Worm (Caenorhabditis elegans) whole organism, L3 larva: Measurements from ENCODE around the gene mbk-1.

Experiments
- R02D3.7 ChIP-seq: fragments of 150-350 bp; optimal IDR thresholded peaks from 2 replicates; lab custom pipeline; 2014; ENCODE audit warnings: missing biosample characterization, missing genetic modification characterization
- ZK546.5 ChIP-seq: sonication (generic microtip); optimal IDR thresholded peaks from 2 replicates; lab custom pipeline; 2017; ENCODE audit warnings: missing biosample characterization, missing genetic modification characterization
- aly-2 ChIP-seq: fragments of 150-350 bp; optimal IDR thresholded peaks from 2 replicates; lab custom pipeline; 2014; ENCODE audit warnings: missing biosample characterization, missing genetic modification characterization
- ama-1 ChIP-seq: fragments of 150-350 bp; optimal IDR thresholded peaks from 2 replicates; lab custom pipeline; 2018
- ceh-16 ChIP-seq: sonication (generic microtip); optimal IDR thresholded peaks from 2 replicates; lab custom pipeline; 2017; ENCODE audit warnings: missing biosample characterization, missing genetic modification characterization
- ceh-28 ChIP-seq: fragments of 150-350 bp; optimal IDR thresholded peaks from 2 replicates; lab custom pipeline; 2014; ENCODE audit warnings: missing biosample characterization, missing genetic modification reagents, missing genetic modification characterization
- ceh-82 ChIP-seq: fragments of 150-350 bp; optimal IDR thresholded peaks from 2 replicates; lab custom pipeline; 2014; ENCODE audit warnings: missing biosample characterization, missing genetic modification characterization
- egl-27 ChIP-seq: sonication (generic microtip); optimal IDR thresholded peaks from 4 replicates; lab custom pipeline; 2017; ENCODE audit warnings: missing biosample characterization, missing genetic modification reagents, missing genetic modification characterization
- egl-5 ChIP-seq: fragments of 150-350 bp; optimal IDR thresholded peaks from 2 replicates; lab custom pipeline; 2017; ENCODE audit warnings: missing biosample characterization, missing genetic modification reagents, missing genetic modification characterization, inconsistent platforms
- elt-1 ChIP-seq: fragments of 150-350 bp; optimal IDR thresholded peaks from 2 replicates; lab custom pipeline; 2014; ENCODE audit warnings: missing biosample characterization, missing genetic modification characterization
- elt-2 ChIP-seq: sonication (generic microtip); optimal IDR thresholded peaks from 2 replicates; lab custom pipeline; 2016; ENCODE audit warnings: missing genetic modification reagents, mild to moderate bottlenecking, missing genetic modification characterization, missing compliant biosample characterization
- elt-3 ChIP-seq, 3 experiments: fragments of 150-350 bp in 1 of 3; sonication (generic microtip) in 2 of 3; optimal IDR thresholded peaks; 2 replicates in 2 of 3; 4 replicates in 1 of 3; lab custom pipeline; 2014 to 2017; ENCODE audit warnings: missing biosample characterization in 3 of 3, missing genetic modification characterization in 3 of 3
- eor-1 ChIP-seq, 2 experiments: fragments of 150-350 bp; optimal IDR thresholded peaks; 2 replicates each; lab custom pipeline; 2014 to 2018; ENCODE audit warnings: missing biosample characterization in 2 of 2, missing genetic modification characterization in 2 of 2
- fkh-2 ChIP-seq: fragments of 150-350 bp; optimal IDR thresholded peaks from 2 replicates; lab custom pipeline; 2014; ENCODE audit warnings: missing biosample characterization, missing genetic modification reagents, missing genetic modification characterization
- fos-1 ChIP-seq: fragments of 150-350 bp; optimal IDR thresholded peaks from 2 replicates; lab custom pipeline; 2014; ENCODE audit warnings: missing biosample characterization, missing genetic modification characterization
- hmg-11 ChIP-seq: sonication (generic microtip); optimal IDR thresholded peaks from 2 replicates; lab custom pipeline; 2016; ENCODE audit warnings: missing genetic modification characterization, missing compliant biosample characterization
- jun-1 ChIP-seq: fragments of 150-350 bp; optimal IDR thresholded peaks from 2 replicates; lab custom pipeline; 2014; ENCODE audit warnings: missing biosample characterization, missing genetic modification reagents, missing genetic modification characterization
- lin-15B ChIP-seq: fragments of 150-350 bp; optimal IDR thresholded peaks from 2 replicates; lab custom pipeline; 2014; ENCODE audit warnings: missing biosample characterization, missing genetic modification characterization
- lin-39 ChIP-seq: fragments of 150-350 bp; optimal IDR thresholded peaks from 2 replicates; lab custom pipeline; 2018; ENCODE audit warnings: missing biosample characterization, missing genetic modification reagents, missing genetic modification characterization
- lsy-12 ChIP-seq: sonication (generic microtip); optimal IDR thresholded peaks from 2 replicates; lab custom pipeline; 2016; ENCODE audit warnings: mild to moderate bottlenecking, missing genetic modification characterization, missing compliant biosample characterization
- mdl-1 ChIP-seq: fragments of 150-350 bp; optimal IDR thresholded peaks from 2 replicates; lab custom pipeline; 2014; ENCODE audit warnings: missing biosample characterization, missing genetic modification characterization
- mml-1 ChIP-seq: fragments of 150-350 bp; sonication (generic microtip); optimal IDR thresholded peaks from 3 replicates; lab custom pipeline; 2014; ENCODE audit warnings: missing biosample characterization, missing genetic modification characterization
- nfya-1 ChIP-seq: sonication (generic microtip); optimal IDR thresholded peaks from 2 replicates; lab custom pipeline; 2017; ENCODE audit warnings: missing genetic modification characterization, mild to moderate bottlenecking, missing compliant biosample characterization, antibody characterized with exemption, moderate library complexity; ENCODE audit not compliant: insufficient read depth
- nhr-11 ChIP-seq: fragments of 150-350 bp; optimal IDR thresholded peaks from 2 replicates; lab custom pipeline; 2014; ENCODE audit warnings: missing biosample characterization, missing genetic modification characterization
- nhr-23 ChIP-seq: fragments of 150-350 bp; optimal IDR thresholded peaks from 2 replicates; lab custom pipeline; 2014; ENCODE audit warnings: missing biosample characterization, missing genetic modification reagents, missing genetic modification characterization
- nhr-237 ChIP-seq: fragments of 150-350 bp; optimal IDR thresholded peaks from 2 replicates; lab custom pipeline; 2014; ENCODE audit warnings: missing biosample characterization, missing genetic modification characterization
- nhr-25 ChIP-seq: sonication (generic microtip); optimal IDR thresholded peaks from 2 replicates; lab custom pipeline; 2017; ENCODE audit warnings: missing biosample characterization, missing genetic modification characterization
- nhr-28 ChIP-seq: fragments of 150-350 bp; optimal IDR thresholded peaks from 2 replicates; lab custom pipeline; 2014; ENCODE audit warnings: missing biosample characterization, missing genetic modification characterization
- nhr-43 ChIP-seq: sonication (generic microtip); optimal IDR thresholded peaks from 2 replicates; lab custom pipeline; 2016; ENCODE audit warnings: mild to moderate bottlenecking, missing genetic modification characterization, missing compliant biosample characterization; ENCODE audit not compliant: poor library complexity, severe bottlenecking
- nhr-67 ChIP-seq: fragments of 150-350 bp; optimal IDR thresholded peaks from 2 replicates; lab custom pipeline; 2014; ENCODE audit warnings: missing biosample characterization, missing genetic modification characterization
- nhr-76 ChIP-seq: fragments of 150-350 bp; sonication (generic microtip); optimal IDR thresholded peaks from 5 replicates; lab custom pipeline; 2014; ENCODE audit warnings: missing biosample characterization, missing genetic modification characterization
- nhr-77 ChIP-seq: fragments of 150-350 bp; optimal IDR thresholded peaks from 2 replicates; lab custom pipeline; 2014; ENCODE audit warnings: missing biosample characterization, missing genetic modification characterization
- pha-4 ChIP-seq: fragments of 150-350 bp; optimal IDR thresholded peaks from 2 replicates; lab custom pipeline; 2014; ENCODE audit warnings: missing biosample characterization, missing genetic modification reagents, missing genetic modification characterization
- pqm-1 ChIP-seq: fragments of 150-350 bp; optimal IDR thresholded peaks from 2 replicates; lab custom pipeline; 2017; ENCODE audit warnings: missing biosample characterization, missing genetic modification characterization, inconsistent platforms
- skn-1 ChIP-seq: fragments of 150-350 bp; optimal IDR thresholded peaks from 2 replicates; lab custom pipeline; 2014; ENCODE audit warnings: missing biosample characterization, missing genetic modification characterization
- snpc-4 ChIP-seq: fragments of 150-350 bp; optimal IDR thresholded peaks from 2 replicates; lab custom pipeline; 2014; ENCODE audit warnings: missing biosample characterization, missing genetic modification characterization
- tbx-2 ChIP-seq: sonication (generic microtip); optimal IDR thresholded peaks from 2 replicates; lab custom pipeline; 2016; ENCODE audit warnings: mild to moderate bottlenecking, missing genetic modification characterization, missing compliant biosample characterization
- unc-39 ChIP-seq: sonication (generic microtip); optimal IDR thresholded peaks from 4 replicates; lab custom pipeline; 2017; ENCODE audit warnings: missing biosample characterization, missing genetic modification characterization
- zag-1 ChIP-seq: fragments of 150-350 bp; optimal IDR thresholded peaks from 2 replicates; lab custom pipeline; 2014; ENCODE audit warnings: missing biosample characterization, missing genetic modification characterization
- ztf-11 ChIP-seq: fragments of 150-350 bp; optimal IDR thresholded peaks from 2 replicates; lab custom pipeline; 2014; ENCODE audit warnings: missing biosample characterization, missing genetic modification characterization
- ztf-4 ChIP-seq: fragments of 150-350 bp; optimal IDR thresholded peaks from 2 replicates; lab custom pipeline; 2014; ENCODE audit warnings: missing biosample characterization, missing genetic modification characterization

mbk-1 gene

ce11 chrX:14872817-14873469, 48.6 kb upstream of the mbk-1 start, which contains the start of gene F31F6.3:
Gene F31F6.3, minus strand, starts transcription at chrX:14872867.
- no peak for TF ChIP-seq lsy-12
- no peak for TF ChIP-seq unc-39
- no peak for TF ChIP-seq ztf-4
- TF ChIP-seq nhr-23, result no peak
- no peak for TF ChIP-seq ceh-82 (tag; lab: Kevin White, UChicago)
- TF ChIP-seq ztf-11 (tag; lab: Kevin White, UChicago), result no peak
- no peak for TF ChIP-seq R02D3.7 (tag; lab: Kevin White, UChicago)
- no peak for TF ChIP-seq nhr-76 (tag; lab: Kevin White, UChicago)
- TF ChIP-seq nfya-1 (tag; lab: Kevin White, UChicago), result no peak
- TF ChIP-seq elt-1 (tag; lab: Kevin White, UChicago), result no peak
- no peak for TF ChIP-seq ceh-28 (tag; lab: Kevin White, UChicago)
- TF ChIP-seq nhr-11, result no peak
- TF ChIP-seq mml-1 (tag; lab: Kevin White, UChicago), result no peak
- no peak for TF ChIP-seq tbx-2 (tag; lab: Kevin White, UChicago)
- no peak for TF ChIP-seq fkh-2 (tag; lab: Kevin White, UChicago)
- no peak for TF ChIP-seq nhr-237 (tag; lab: Kevin White, UChicago)
- TF ChIP-seq nhr-67 (tag; lab: Kevin White, UChicago), result no peak
- TF ChIP-seq pqm-1 (tag; lab: Kevin White, UChicago), result no peak

ce11 chrX:14871780-14872179, 47.4 kb upstream of the mbk-1 start, which contains the start of gene F31F6.2:
Gene F31F6.2, minus strand, starts transcription at chrX:14871880.
- TF ChIP-seq egl-27 (tag; lab: Kevin White, UChicago), result no peak
- TF ChIP-seq egl-5 (tag; lab: Kevin White, UChicago), result no peak
- TF ChIP-seq unc-39, result no peak
- TF ChIP-seq R02D3.7 (tag; lab: Kevin White, UChicago), result no peak
- no peak for TF ChIP-seq aly-2
- TF ChIP-seq ceh-16, result no peak
- TF ChIP-seq tbx-2 (tag; lab: Kevin White, UChicago), result no peak
- TF ChIP-seq nhr-77 (tag; lab: Kevin White, UChicago), result no peak
- TF ChIP-seq zag-1, result no peak
- TF ChIP-seq nhr-11, result no peak
- no peak for TF ChIP-seq nhr-43 (tag; lab: Kevin White, UChicago)
- TF ChIP-seq nhr-237 (tag; lab: Kevin White, UChicago), result no peak
- no peak for TF ChIP-seq fkh-2 (tag; lab: Kevin White, UChicago)
- no peak for TF ChIP-seq elt-3 (tag; optimal IDR thresholded peaks at IDR 0.05; lab: Kevin White, UChicago)
- TF ChIP-seq ceh-82 (tag; lab: Kevin White, UChicago), result no peak
- no peak for TF ChIP-seq nfya-1 (tag; lab: Kevin White, UChicago)
- no peak for TF ChIP-seq ama-1 (lab: Kevin White, UChicago)
- no peak for TF ChIP-seq mml-1 (tag; lab: Kevin White, UChicago)

- TF ChIP-seq egl-27 (tag; lab: Kevin White, UChicago), result no peak
- TF ChIP-seq pha-4 (tag; lab: Kevin White, UChicago), result no peak
- no peak for TF ChIP-seq fos-1 (tag; lab: Kevin White, UChicago)
- TF ChIP-seq nhr-11, result no peak
- no peak for TF ChIP-seq jun-1 (tag; lab: Kevin White, UChicago)
- TF ChIP-seq skn-1 (tag; lab: Kevin White, UChicago), result no peak
- no peak for TF ChIP-seq unc-39
- no peak for TF ChIP-seq lin-15B (tag; lab: Kevin White, UChicago)
- TF ChIP-seq nhr-25, result no peak
- TF ChIP-seq lsy-12, result no peak
- TF ChIP-seq nhr-77 (tag; lab: Kevin White, UChicago), result no peak
- no peak for TF ChIP-seq hmg-11
Measured at ce11 chrX:14868200-14868599, 43.9 kb upstream of the mbk-1 start, which contains the start of gene F31F6.1. Gene F31F6.1, minus strand, starts transcription at chrX:14868300.

- TF ChIP-seq ZK546.5 (tag; lab: Kevin White, UChicago) (no peak), tbx-2 (tag; lab: Kevin White, UChicago) (no peak), nhr-28 (no peak), ama-1 (lab: Kevin White, UChicago) (no peak), mdl-1 (tag; lab: Kevin White, UChicago) (no peak), fos-1 (tag; lab: Kevin White, UChicago) (no peak), snpc-4 (tag; lab: Kevin White, UChicago) (no peak), eor-1 (tag; optimal IDR thresholded peaks at IDR 0.05; lab: Kevin White, UChicago) (no peak), ztf-11 (tag; lab: Kevin White, UChicago) (no peak), lin-39 (no peak), elt-2 (no peak), zag-1 (no peak), nhr-25 (no peak), skn-1 (tag; lab: Kevin White, UChicago) (no peak)
Measured at ce11 chrX:14865744-14866143, 41.4 kb upstream of the mbk-1 start, which contains the start of gene C27C12.3. Gene C27C12.3, minus strand, starts transcription at chrX:14865844.
